Worm (Caenorhabditis elegans) whole organism, young adult: ENCODE results near the gene srd-11.

ENCODE experiments used
- ceh-100 ChIP-seq: fragments of 200-800 bp; sonication (Bioruptor generic); IDR thresholded peaks from 2 replicates; pipeline ENCODE4 v1.3.6; 2022; ENCODE audit warnings: missing genetic modification reagents, missing genetic modification characterization, missing compliant biosample characterization
- ceh-27 ChIP-seq: fragments of 200-800 bp; sonication (Bioruptor generic); optimal IDR thresholded peaks from 2 replicates; lab custom pipeline; 2018; ENCODE audit warnings: mild to moderate bottlenecking, missing genetic modification characterization, moderate library complexity, missing compliant biosample characterization
- dpl-1 ChIP-seq: fragments of 150-350 bp; optimal IDR thresholded peaks from 2 replicates; lab custom pipeline; 2014; ENCODE audit warnings: missing biosample characterization, missing genetic modification reagents, missing genetic modification characterization
- him-1 ChIP-seq: sonication (generic microtip); optimal IDR thresholded peaks from 2 replicates; lab custom pipeline; 2016; ENCODE audit warnings: missing genotype, missing genetic modification reagents, missing genetic modification characterization, missing compliant biosample characterization
- hmg-20 ChIP-seq: fragments of 200-800 bp; sonication (Bioruptor generic); IDR thresholded peaks from 2 replicates; pipeline ENCODE4 v1.3.6; 2022; ENCODE audit warnings: missing genetic modification reagents, missing genetic modification characterization, missing compliant biosample characterization
- hsf-1 ChIP-seq: fragments of 200-800 bp; sonication (Bioruptor generic); IDR thresholded peaks from 2 replicates; pipeline ENCODE4 v1.3.6; 2022; ENCODE audit warnings: missing genetic modification reagents, missing genetic modification characterization, missing compliant biosample characterization
- lin-26 ChIP-seq: fragments of 200-800 bp; sonication (Bioruptor generic); IDR thresholded peaks from 2 replicates; pipeline ENCODE4 v1.3.6; 2022; ENCODE audit warnings: missing genetic modification reagents, missing genetic modification characterization, missing compliant biosample characterization
- madf-8 ChIP-seq: fragments of 200-800 bp; sonication (Bioruptor generic); conservative IDR thresholded peaks from 2 replicates; pipeline ENCODE4 v1.3.6; 2022; ENCODE audit warnings: missing genetic modification reagents, missing genetic modification characterization, missing compliant biosample characterization
- mel-28 ChIP-seq: sonication (generic microtip); optimal IDR thresholded peaks from 2 replicates; lab custom pipeline; 2016; ENCODE audit warnings: borderline replicate concordance, mild to moderate bottlenecking, missing genetic modification characterization, missing compliant biosample characterization
- pha-4 ChIP-seq: fragments of 150-350 bp; sonication (generic microtip); optimal IDR thresholded peaks from 2 replicates; lab custom pipeline; 2014; ENCODE audit warnings: missing biosample characterization, missing genetic modification reagents, missing genetic modification characterization
- tlf-1 ChIP-seq: fragments of 200-800 bp; sonication (Bioruptor generic); optimal IDR thresholded peaks from 2 replicates; lab custom pipeline; 2018; ENCODE audit warnings: mild to moderate bottlenecking, missing genetic modification characterization, missing compliant biosample characterization

ce11 chrV:13609806-13610205, 9.8 kb downstream of the srd-11 start:
- no peak for TF ChIP-seq lin-26 (GFP tag; lab: Robert Waterston, UW)
- TF ChIP-seq hsf-1 (GFP tag; lab: Robert Waterston, UW) = no peak
- no peak for TF ChIP-seq pha-4 (tag; lab: Kevin White, UChicago)
- TF ChIP-seq hmg-20 (GFP tag; lab: Robert Waterston, UW) = no peak
- no peak for TF ChIP-seq mel-28
- TF ChIP-seq ceh-27 = no peak
- TF ChIP-seq dpl-1 (GFP tag; lab: Kevin White, UChicago) = no peak
- no peak for TF ChIP-seq tlf-1 (GFP tag; lab: Kevin White, UChicago)
- TF ChIP-seq ceh-100 (GFP tag; lab: Robert Waterston, UW) = no peak
- TF ChIP-seq madf-8 (GFP tag; lab: Robert Waterston, UW) = no peak
- no peak for TF ChIP-seq him-1 (tag; lab: Kevin White, UChicago)
